Worm (Caenorhabditis elegans): ENCODE results near the gene K07G6.1.

K07G6.1 gene

DNA sequence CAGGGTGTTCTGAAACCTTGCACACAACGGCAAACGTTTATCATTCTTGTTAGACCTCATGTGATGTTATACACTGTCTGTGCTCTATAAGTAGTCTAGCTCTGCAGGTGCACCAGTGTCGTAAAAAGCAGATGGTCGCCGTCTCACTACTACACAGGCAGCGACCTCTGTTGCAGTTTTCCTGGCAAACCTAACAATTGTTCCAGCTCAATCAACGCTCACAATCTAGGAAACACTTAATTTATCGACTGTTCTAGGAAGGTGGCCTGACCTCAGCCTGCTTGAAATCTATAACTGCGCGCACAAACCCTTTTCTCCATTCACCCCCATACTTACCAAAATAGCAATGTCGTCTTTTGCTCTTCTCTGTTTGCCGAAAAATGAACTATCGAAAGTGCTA is 17.0 kb upstream of the K07G6.1 start, which contains the start of gene fbxb-11:
Gene fbxb-11 (plus strand): TSS at position 301 of the 400 bp plus-strand sequence.
- TF ChIP-seq fos-1 (tag; optimal IDR thresholded peaks at IDR 0.05) = no peak
- TF ChIP-seq ztf-1 (GFP tag; conservative IDR thresholded peaks at IDR 0.05) = no peak
- no peak for TF ChIP-seq sma-9 (GFP tag; optimal IDR thresholded peaks at IDR 0.05)
- TF ChIP-seq sma-9 (tag; optimal IDR thresholded peaks at IDR 0.05) = no peak
- no peak for TF ChIP-seq ZK546.5 (tag; optimal IDR thresholded peaks at IDR 0.05)
- TF ChIP-seq aly-2 (tag; optimal IDR thresholded peaks at IDR 0.05) = no peak
- no peak for TF ChIP-seq F13H6.1 (tag; optimal IDR thresholded peaks at IDR 0.05)
- no peak for TF ChIP-seq nhr-129 (tag; optimal IDR thresholded peaks at IDR 0.05)
- no peak for TF ChIP-seq mbf-1 (tag; optimal IDR thresholded peaks at IDR 0.05)
- TF ChIP-seq unc-39 (tag; optimal IDR thresholded peaks at IDR 0.05) = no peak
- no peak for TF ChIP-seq snpc-4 (tag; optimal IDR thresholded peaks at IDR 0.05)
- no peak for TF ChIP-seq zag-1 (tag; optimal IDR thresholded peaks at IDR 0.05)
- TF ChIP-seq lsy-2 (tag; optimal IDR thresholded peaks at IDR 0.05) = no peak
- TF ChIP-seq ztf-11 (tag; optimal IDR thresholded peaks at IDR 0.05) = no peak
- TF ChIP-seq sma-3 (GFP tag; optimal IDR thresholded peaks at IDR 0.05) = no peak
- no peak for TF ChIP-seq ceh-82 (tag; optimal IDR thresholded peaks at IDR 0.05)
- no peak for TF ChIP-seq lin-39 (tag; optimal IDR thresholded peaks at IDR 0.05)

DNA sequence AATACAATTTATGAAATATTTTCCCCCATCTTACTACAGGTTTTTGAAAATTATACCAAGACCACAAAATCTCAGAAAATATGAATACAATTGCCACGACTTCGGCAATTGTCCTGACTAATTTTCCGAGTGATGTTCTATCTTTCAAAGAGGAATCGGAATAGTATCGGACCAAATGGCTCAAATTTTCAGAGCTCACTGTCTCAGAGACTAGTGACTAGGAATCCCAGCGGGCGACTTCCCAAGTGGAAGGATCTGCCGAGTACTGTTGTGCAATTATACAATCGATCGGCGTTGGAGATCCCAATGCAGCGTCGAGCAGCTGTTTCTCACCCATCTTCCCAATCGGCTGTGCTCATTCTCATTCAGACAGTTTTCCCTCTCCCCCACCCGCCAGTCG is 15.6 kb upstream of the K07G6.1 start, which contains the start of gene F45C12.17:
Gene F45C12.17 (plus strand): TSS at position 377 of the 400 bp plus-strand sequence.
- TF ChIP-seq peb-1 (tag; optimal IDR thresholded peaks at IDR 0.05) (no peak), snpc-4 (tag; optimal IDR thresholded peaks at IDR 0.05) (no peak), nhr-23 (tag; optimal IDR thresholded peaks at IDR 0.05) (no peak), lin-39 (tag; optimal IDR thresholded peaks at IDR 0.05) (no peak), mdl-1 (tag; optimal IDR thresholded peaks at IDR 0.05) (no peak), nhr-77 (tag; optimal IDR thresholded peaks at IDR 0.05) (no peak)

DNA sequence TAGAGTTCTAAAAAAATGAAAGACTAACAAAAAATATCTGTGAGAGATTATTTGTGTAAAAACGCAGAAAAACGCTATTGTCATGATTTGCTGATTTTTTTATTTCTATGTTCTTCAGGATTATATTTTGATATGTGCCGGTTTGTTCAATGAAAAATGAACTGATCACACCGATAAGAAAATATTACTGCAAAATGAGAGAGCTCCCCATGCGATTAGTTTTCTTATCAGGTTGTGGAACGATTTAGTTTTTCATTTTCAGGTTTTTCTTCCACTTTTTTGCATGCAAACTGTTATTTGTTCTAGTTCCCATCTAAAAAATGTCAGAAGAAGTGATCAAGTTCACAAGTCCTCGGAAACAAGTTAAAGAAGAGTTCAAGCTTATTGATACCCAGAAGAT is 13.1 kb upstream of the K07G6.1 start, which contains the start of gene btb-9:
Gene btb-9 (plus strand): TSS at position 254 of the 400 bp plus-strand sequence.
- no peak for TF ChIP-seq zag-1 (tag; optimal IDR thresholded peaks at IDR 0.05)
- peak; percentile 87 for TF ChIP-seq fos-1 (tag; optimal IDR thresholded peaks at IDR 0.05)
- no peak for TF ChIP-seq ztf-1 (GFP tag; conservative IDR thresholded peaks at IDR 0.05)
- TF ChIP-seq egl-27 (tag; optimal IDR thresholded peaks at IDR 0.05) = no peak
- peak; percentile 41 for TF ChIP-seq crh-2 (tag; optimal IDR thresholded peaks at IDR 0.05)
- TF ChIP-seq ceh-82 (tag; optimal IDR thresholded peaks at IDR 0.05) = no peak
- no peak for TF ChIP-seq ZK546.5 (tag; optimal IDR thresholded peaks at IDR 0.05)
- no peak for TF ChIP-seq peb-1 (tag; optimal IDR thresholded peaks at IDR 0.05)

ce11 chrII:1730103-1730502 is 11.2 kb upstream of the K07G6.1 start, which contains the start of gene ceh-81:
TSS of gene ceh-81 (plus strand) at chrII:1730403.
- TF ChIP-seq gmeb-1 (tag; optimal IDR thresholded peaks at IDR 0.05) (no peak), alr-1 (tag; optimal IDR thresholded peaks at IDR 0.05) (no peak), unc-39 (tag; optimal IDR thresholded peaks at IDR 0.05) (no peak), sma-3 (GFP tag; optimal IDR thresholded peaks at IDR 0.05) (no peak), nhr-23 (tag; optimal IDR thresholded peaks at IDR 0.05) (no peak), R02D3.7 (tag; optimal IDR thresholded peaks at IDR 0.05) (no peak), skn-1 (tag; optimal IDR thresholded peaks at IDR 0.05) (no peak), nhr-6 (tag; optimal IDR thresholded peaks at IDR 0.05) (no peak)

DNA sequence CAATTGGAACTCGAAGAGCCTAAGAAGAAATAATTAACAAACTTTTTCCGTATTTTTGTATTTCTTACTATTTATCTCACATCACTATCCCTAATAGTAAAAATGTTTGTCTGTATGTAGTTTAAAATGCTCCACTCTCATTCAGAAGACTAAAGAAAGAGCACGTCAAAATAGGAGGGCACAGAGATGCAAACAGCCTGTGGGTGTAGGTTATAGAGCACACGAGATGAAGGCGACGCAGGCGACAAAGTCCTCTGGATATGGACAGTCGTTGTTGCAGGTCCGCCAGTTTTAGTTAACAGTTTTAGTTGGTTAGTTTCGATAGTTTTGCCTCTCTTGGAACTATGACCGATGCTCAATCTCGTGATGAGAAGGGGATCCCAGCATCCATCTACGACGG is 9.4 kb upstream of the K07G6.1 start, which contains the start of gene ceh-82:
Gene ceh-82 (plus strand): TSS at position 301 of the 400 bp plus-strand sequence.
- no peak for TF ChIP-seq unc-39 (tag; optimal IDR thresholded peaks at IDR 0.05)
- TF ChIP-seq nhr-237 (tag; optimal IDR thresholded peaks at IDR 0.05) = no peak
- no peak for TF ChIP-seq sma-9 (GFP tag; optimal IDR thresholded peaks at IDR 0.05)
- no peak for TF ChIP-seq sma-9 (tag; optimal IDR thresholded peaks at IDR 0.05)
- no peak for TF ChIP-seq ztf-1 (GFP tag; conservative IDR thresholded peaks at IDR 0.05)
- TF ChIP-seq nhr-25 (tag; optimal IDR thresholded peaks at IDR 0.05) = no peak
- TF ChIP-seq peb-1 (tag; optimal IDR thresholded peaks at IDR 0.05) = no peak
- no peak for TF ChIP-seq ztf-4 (tag; optimal IDR thresholded peaks at IDR 0.05)
- TF ChIP-seq nhr-21 (tag; optimal IDR thresholded peaks at IDR 0.05) = no peak
- no peak for TF ChIP-seq egl-27 (tag; optimal IDR thresholded peaks at IDR 0.05)
- no peak for TF ChIP-seq alr-1 (tag; optimal IDR thresholded peaks at IDR 0.05)
- TF ChIP-seq crh-2 (tag; optimal IDR thresholded peaks at IDR 0.05) = no peak
- TF ChIP-seq aly-2 (tag; optimal IDR thresholded peaks at IDR 0.05) = no peak
- no peak for TF ChIP-seq R02D3.7 (tag; optimal IDR thresholded peaks at IDR 0.05)
- TF ChIP-seq lin-11 (tag; optimal IDR thresholded peaks at IDR 0.05) = no peak
- TF ChIP-seq Y55F3AM.14 (GFP tag; optimal IDR thresholded peaks at IDR 0.05) = no peak
- TF ChIP-seq mbf-1 (tag; optimal IDR thresholded peaks at IDR 0.05) = no peak
